Fruit fly (Drosophila melanogaster): Measurements from ENCODE around the gene sNPF.

The sNPF gene

dm6 chr2L:20075234-20075803, 47.6 kb downstream of the sNPF start, which contains the start of the genes pr and neb (continued):
- TF ChIP-seq CG18476 (GFP tag; optimal IDR thresholded peaks at IDR 0.05) (peak; percentile 55), CG9797 (GFP tag; optimal IDR thresholded peaks at IDR 0.05) (peak; percentile 34), repo (GFP tag; optimal IDR thresholded peaks at IDR 0.05) (no peak), CG12744 (GFP tag; optimal IDR thresholded peaks at IDR 0.05) (no peak), CG17359 (tag; optimal IDR thresholded peaks at IDR 0.05) (no peak), cas (GFP tag; IDR thresholded peaks at IDR 0.05) (0 out of 2 replicates have a peak, but pooled peaks have one; percentile 12), ATbp (GFP tag; optimal IDR thresholded peaks at IDR 0.05) (peak; percentile 16), pum (GFP tag; optimal IDR thresholded peaks at IDR 0.05) (no peak), HLH4C (GFP tag; IDR thresholded peaks at IDR 0.05; ENCODE audit: partially characterized antibody) (peak; percentile 64), Chrac-16 (GFP tag; optimal IDR thresholded peaks at IDR 0.05) (peak; percentile 57), CG6854 (GFP tag; optimal IDR thresholded peaks at IDR 0.05) (no peak), CG17802 (tag; optimal IDR thresholded peaks at IDR 0.05) (no peak), CG14667 (GFP tag; IDR thresholded peaks at IDR 0.05) (no peak), CG16863 (GFP tag; optimal IDR thresholded peaks at IDR 0.05) (no peak), CG1792 (GFP tag; optimal IDR thresholded peaks at IDR 0.05) (no peak), CG1647 (GFP tag; optimal IDR thresholded peaks at IDR 0.05) (peak; percentile 18), CG3995 (GFP tag; optimal IDR thresholded peaks at IDR 0.05) (peak; percentile 96), ken (GFP tag; IDR thresholded peaks at IDR 0.05) (peak; percentile 64; the same call in 2 of the 3 replicates), ap (GFP tag; IDR thresholded peaks at IDR 0.05) (peak; percentile 36; the same call in 1 of the 2 replicates), Hr3 (GFP tag; optimal IDR thresholded peaks at IDR 0.05) (peak; percentile 60), disco-r (GFP tag; optimal IDR thresholded peaks at IDR 0.05) (peak; percentile 16), pfk (GFP tag; optimal IDR thresholded peaks at IDR 0.05) (no peak), gce (GFP tag; IDR thresholded peaks at IDR 0.05) (no peak), tap (tag; optimal IDR thresholded peaks at IDR 0.05) (no peak), trem (tag; optimal IDR thresholded peaks at IDR 0.05) (peak; percentile 25), ro (GFP tag; IDR thresholded peaks at IDR 0.05) (no peak), slou (GFP tag; optimal IDR thresholded peaks at IDR 0.05) (peak; percentile 36), corto (GFP tag; optimal IDR thresholded peaks at IDR 0.05) (no peak), cato (GFP tag; optimal IDR thresholded peaks at IDR 0.05; ENCODE audit: borderline replicate concordance) (no peak), zfh1 (GFP tag; IDR thresholded peaks at IDR 0.05) (peak; percentile 62), Antp (GFP tag; optimal IDR thresholded peaks at IDR 0.05) (peak; percentile 39), zen (tag; optimal IDR thresholded peaks at IDR 0.05) (peak; percentile 15), CG15269 (tag; optimal IDR thresholded peaks at IDR 0.05) (peak; percentile 60), lab (GFP tag; optimal IDR thresholded peaks at IDR 0.05) (peak; percentile 25), BEAF-32 (GFP tag; optimal IDR thresholded peaks at IDR 0.05) (peak; percentile 51), kni (GFP tag; optimal IDR thresholded peaks at IDR 0.05) (no peak), CG6791 (GFP tag; IDR thresholded peaks at IDR 0.05; ENCODE audit: partially characterized antibody) (no peak), br (optimal IDR thresholded peaks at IDR 0.05) (no peak), gcm2 (GFP tag; optimal IDR thresholded peaks at IDR 0.05) (no peak), jigr1 (GFP tag; IDR thresholded peaks at IDR 0.05) (no peak), salm (tag; optimal IDR thresholded peaks at IDR 0.05) (no peak), Gsc (GFP tag; IDR thresholded peaks at IDR 0.05) (no peak), Adf1 (GFP tag; IDR thresholded peaks at IDR 0.05) (peak; percentile 46; the same call in 1 of the 2 replicates), slbo (GFP tag; IDR thresholded peaks at IDR 0.05) (peak; percentile 74), CG11398 (GFP tag; optimal IDR thresholded peaks at IDR 0.05) (no peak), Six4 (GFP tag; optimal IDR thresholded peaks at IDR 0.05) (no peak), pb (GFP tag; optimal IDR thresholded peaks at IDR 0.05) (no peak), PHDP (tag; optimal IDR thresholded peaks at IDR 0.05) (peak; percentile 57), CG30020 (tag; optimal IDR thresholded peaks at IDR 0.05) (peak; percentile 45), CG9609 (GFP tag; optimal IDR thresholded peaks at IDR 0.05) (no peak), CG9727 (GFP tag; optimal IDR thresholded peaks at IDR 0.05) (peak; percentile 68)

All from whole organism, embryonic.